Worm (Caenorhabditis elegans): Measurements from ENCODE around the gene F45D11.14.

DNA sequence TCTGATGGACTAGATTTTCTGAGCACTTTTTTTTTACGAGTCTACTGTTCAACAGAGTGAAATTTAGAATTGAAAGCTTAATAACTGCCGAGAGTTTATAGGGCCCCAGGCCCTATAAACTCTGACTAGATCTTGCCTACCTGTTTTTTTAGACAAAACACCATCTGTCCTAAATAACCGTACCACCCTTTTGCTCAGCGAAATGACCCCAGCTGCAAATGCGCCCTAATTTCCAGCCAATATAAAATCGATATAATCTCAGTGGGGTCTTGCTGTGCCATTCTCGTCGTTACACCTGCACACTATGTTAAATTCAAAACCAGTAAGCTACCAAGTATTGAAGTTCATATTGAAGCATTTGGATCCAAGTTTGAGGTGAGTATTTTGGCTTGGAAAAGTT, 32.3 kb downstream of the F45D11.14 start, which contains the start of gene fbxc-14:
- TF ChIP-seq tag-97 (GFP tag; IDR thresholded peaks at IDR 0.05), result no peak
- no peak for TF ChIP-seq unc-62 (GFP tag; optimal IDR thresholded peaks at IDR 0.05 in 1 of 2)
- no peak for TF ChIP-seq unc-62 (tag; optimal IDR thresholded peaks at IDR 0.05)
- no peak for TF ChIP-seq ama-1 (optimal IDR thresholded peaks at IDR 0.05)

Data from whole organism, L4 larva.